Fruit fly (Drosophila melanogaster): ENCODE results near the gene spd-2.

Gene spd-2

DNA sequence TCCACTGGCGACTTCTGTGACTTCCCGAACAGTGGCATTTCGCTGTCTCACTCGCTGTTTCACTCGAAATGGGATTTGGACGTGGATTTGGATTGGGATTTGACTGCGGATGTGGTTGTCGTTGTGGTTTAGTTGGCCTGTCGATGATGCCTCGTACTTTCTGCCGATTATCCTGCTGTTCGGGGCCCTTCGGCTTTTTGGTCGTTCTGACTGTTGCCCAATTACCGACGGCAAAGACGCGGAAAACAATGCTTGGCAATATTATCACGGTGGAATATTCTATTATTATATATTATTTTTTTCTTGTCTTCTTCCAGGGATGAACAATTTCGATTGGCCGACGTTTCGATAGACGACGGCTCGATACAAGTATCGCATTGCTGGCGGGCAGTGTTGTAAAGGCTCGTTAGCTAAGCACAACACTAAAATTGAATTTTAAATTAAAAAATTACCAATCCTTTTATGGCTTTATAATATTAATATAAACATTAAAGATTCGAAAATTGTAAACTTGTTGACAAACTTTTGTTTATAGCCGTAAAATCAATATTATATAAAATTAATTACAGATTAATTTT, 20.4 kb upstream of the spd-2 start, which contains the start of gene Mo25:
Gene Mo25, minus strand, starts transcription at position 341 of the 578 bp plus-strand sequence.
- TF ChIP-seq ovo (GFP tag; optimal IDR thresholded peaks at IDR 0.05) (no peak), cnc (optimal IDR thresholded peaks at IDR 0.05) (no peak), Crg-1 (GFP tag; optimal IDR thresholded peaks at IDR 0.05) (peak; percentile 69), cic (GFP tag; optimal IDR thresholded peaks at IDR 0.05) (peak; percentile 5), Clk (GFP tag; optimal IDR thresholded peaks at IDR 0.05) (peak; percentile 42), bab1 (GFP tag; optimal IDR thresholded peaks at IDR 0.05) (peak; percentile 62), kay (GFP tag; ENCODE audit: borderline replicate concordance) (no peak), CG33017 (tag; optimal IDR thresholded peaks at IDR 0.05) (peak; percentile 60), CG1620 (GFP tag; optimal IDR thresholded peaks at IDR 0.05) (peak; percentile 79), toe (GFP tag; optimal IDR thresholded peaks at IDR 0.05) (peak; percentile 60), CG5204 (GFP tag; optimal IDR thresholded peaks at IDR 0.05) (no peak), Hr96 (GFP tag; optimal IDR thresholded peaks at IDR 0.05) (no peak), tj (GFP tag; optimal IDR thresholded peaks at IDR 0.05) (peak; percentile 4), Mnt (GFP tag; optimal IDR thresholded peaks at IDR 0.05) (peak; percentile 76), CG7101 (tag; optimal IDR thresholded peaks at IDR 0.05) (peak; percentile 80), CG14711 (tag; optimal IDR thresholded peaks at IDR 0.05) (peak; percentile 54), CG7045 (GFP tag; optimal IDR thresholded peaks at IDR 0.05) (peak; percentile 16), CG12768 (GFP tag; optimal IDR thresholded peaks at IDR 0.05) (peak; percentile 71), CG11617 (GFP tag; optimal IDR thresholded peaks at IDR 0.05) (peak; percentile 35), pad (GFP tag; optimal IDR thresholded peaks at IDR 0.05) (peak; percentile 65)

DNA sequence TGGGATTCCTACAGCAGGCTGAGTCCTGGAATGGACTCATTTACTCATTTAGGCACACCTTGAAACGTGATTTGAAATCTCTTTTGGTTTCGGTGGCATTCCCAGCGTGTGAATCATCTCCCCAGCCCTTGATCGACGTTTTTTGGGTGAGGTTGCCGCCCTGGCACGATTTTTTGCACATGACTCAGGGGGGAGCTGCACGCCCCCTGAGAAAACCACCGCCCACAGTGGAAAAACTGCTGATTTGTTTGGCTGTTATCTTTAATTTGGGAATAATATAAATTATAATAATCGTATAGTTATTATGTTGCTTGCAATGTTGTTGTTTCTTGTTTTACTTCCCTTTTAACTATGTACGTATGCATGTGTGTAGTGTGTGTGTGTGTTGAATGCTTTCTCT, 18.2 kb upstream of the spd-2 start:
- TF ChIP-seq Clk (GFP tag; optimal IDR thresholded peaks at IDR 0.05) (no peak), CG1620 (GFP tag; optimal IDR thresholded peaks at IDR 0.05) (no peak), CG11617 (GFP tag; optimal IDR thresholded peaks at IDR 0.05) (peak; percentile 52), bab1 (GFP tag; optimal IDR thresholded peaks at IDR 0.05) (peak; percentile 58), CG14711 (tag; optimal IDR thresholded peaks at IDR 0.05) (peak; percentile 10), Mnt (GFP tag; optimal IDR thresholded peaks at IDR 0.05) (peak; percentile 78), Hr96 (GFP tag; optimal IDR thresholded peaks at IDR 0.05) (peak; percentile 1), CG5204 (GFP tag; optimal IDR thresholded peaks at IDR 0.05) (no peak), toe (GFP tag; optimal IDR thresholded peaks at IDR 0.05) (no peak), Crg-1 (GFP tag; optimal IDR thresholded peaks at IDR 0.05) (no peak), CG7101 (tag; optimal IDR thresholded peaks at IDR 0.05) (peak; percentile 37), CG12768 (GFP tag; optimal IDR thresholded peaks at IDR 0.05) (no peak), pad (GFP tag; optimal IDR thresholded peaks at IDR 0.05) (no peak), ovo (GFP tag; optimal IDR thresholded peaks at IDR 0.05) (no peak), kay (GFP tag; ENCODE audit: borderline replicate concordance) (peak; percentile 94), tj (GFP tag; optimal IDR thresholded peaks at IDR 0.05) (peak; percentile 72)

DNA sequence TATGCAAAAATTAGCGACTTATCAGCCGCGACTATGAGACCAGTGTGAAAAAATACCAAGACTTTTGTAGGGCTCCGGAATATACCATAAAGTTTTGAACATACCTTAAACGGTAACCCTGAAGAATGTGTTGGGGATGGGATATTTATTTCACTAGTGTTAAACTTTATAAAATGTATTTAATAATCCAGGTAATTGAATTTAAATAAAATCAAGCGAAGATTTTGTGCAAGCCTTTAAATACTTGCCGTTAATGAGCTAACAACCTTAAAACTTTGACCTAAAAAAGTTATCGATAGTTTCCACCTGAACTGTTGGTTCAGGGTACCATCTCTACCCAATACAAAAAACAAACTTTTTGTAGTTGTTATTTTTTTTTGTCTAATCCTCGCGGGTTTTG, 17.3 kb upstream of the spd-2 start, which contains the start of gene CG4101:
Gene CG4101, plus strand, starts transcription at position 335 of the 400 bp plus-strand sequence.
- peak; percentile 93 for TF ChIP-seq CG5204 (GFP tag; optimal IDR thresholded peaks at IDR 0.05)
- TF ChIP-seq pad (GFP tag; optimal IDR thresholded peaks at IDR 0.05): peak; percentile 66
- TF ChIP-seq toe (GFP tag; optimal IDR thresholded peaks at IDR 0.05): peak; percentile 95
- peak; percentile 96 for TF ChIP-seq kay (GFP tag; ENCODE audit: borderline replicate concordance)
- peak; percentile 11 for TF ChIP-seq cic (GFP tag; optimal IDR thresholded peaks at IDR 0.05)
- TF ChIP-seq CG14711 (tag; optimal IDR thresholded peaks at IDR 0.05): peak; percentile 96
- peak; percentile 89 for TF ChIP-seq bab1 (GFP tag; optimal IDR thresholded peaks at IDR 0.05)
- peak; percentile 80 for TF ChIP-seq Clk (GFP tag; optimal IDR thresholded peaks at IDR 0.05)
- TF ChIP-seq CG7101 (tag; optimal IDR thresholded peaks at IDR 0.05): peak; percentile 90
- peak; percentile 74 for TF ChIP-seq CG7045 (GFP tag; optimal IDR thresholded peaks at IDR 0.05)
- peak; percentile 79 for TF ChIP-seq CG11617 (GFP tag; optimal IDR thresholded peaks at IDR 0.05)
- no peak for TF ChIP-seq cnc (optimal IDR thresholded peaks at IDR 0.05)
- peak; percentile 84 for TF ChIP-seq CG33017 (tag; optimal IDR thresholded peaks at IDR 0.05)
- TF ChIP-seq Crg-1 (GFP tag; optimal IDR thresholded peaks at IDR 0.05): peak; percentile 84
- TF ChIP-seq tj (GFP tag; optimal IDR thresholded peaks at IDR 0.05): peak; percentile 60
- peak; percentile 81 for TF ChIP-seq ovo (GFP tag; optimal IDR thresholded peaks at IDR 0.05)
- peak; percentile 85 for TF ChIP-seq Hr96 (GFP tag; optimal IDR thresholded peaks at IDR 0.05)
- peak; percentile 81 for TF ChIP-seq Mnt (GFP tag; optimal IDR thresholded peaks at IDR 0.05)
- peak; percentile 93 for TF ChIP-seq CG1620 (GFP tag; optimal IDR thresholded peaks at IDR 0.05)
- TF ChIP-seq CG12768 (GFP tag; optimal IDR thresholded peaks at IDR 0.05): peak; percentile 82

DNA sequence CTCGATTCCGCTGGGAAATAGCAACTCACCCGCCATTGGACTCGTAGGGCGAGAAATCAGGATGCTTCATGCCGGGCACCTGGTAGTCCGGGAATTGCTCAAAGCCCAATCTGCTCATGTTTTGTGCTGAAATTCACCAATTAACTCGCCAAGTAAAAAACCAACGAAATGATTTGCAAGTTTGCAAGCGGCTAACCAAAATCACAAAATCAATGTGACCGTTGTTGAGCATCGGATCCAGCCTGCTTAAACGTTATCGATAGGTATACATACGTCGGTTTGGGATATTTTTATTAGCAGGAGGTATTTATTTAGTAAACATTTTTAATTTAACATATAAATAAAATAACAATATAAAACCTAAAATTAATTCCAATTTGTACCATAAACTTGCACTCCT, 15.4 kb upstream of the spd-2 start, which contains the start of gene Prosbeta6:
Gene Prosbeta6, minus strand, starts transcription at position 218 of the 400 bp plus-strand sequence.
- no peak for TF ChIP-seq Mnt (GFP tag; optimal IDR thresholded peaks at IDR 0.05)
- TF ChIP-seq CG11617 (GFP tag; optimal IDR thresholded peaks at IDR 0.05): no peak
- peak; percentile 42 for TF ChIP-seq bab1 (GFP tag; optimal IDR thresholded peaks at IDR 0.05)
- TF ChIP-seq tj (GFP tag; optimal IDR thresholded peaks at IDR 0.05): no peak
- no peak for TF ChIP-seq Crg-1 (GFP tag; optimal IDR thresholded peaks at IDR 0.05)
- no peak for TF ChIP-seq Clk (GFP tag; optimal IDR thresholded peaks at IDR 0.05)
- peak; percentile 38 for TF ChIP-seq CG14711 (tag; optimal IDR thresholded peaks at IDR 0.05)
- TF ChIP-seq CG1620 (GFP tag; optimal IDR thresholded peaks at IDR 0.05): no peak
- TF ChIP-seq cic (GFP tag; optimal IDR thresholded peaks at IDR 0.05): no peak
- TF ChIP-seq Hr96 (GFP tag; optimal IDR thresholded peaks at IDR 0.05): no peak
- TF ChIP-seq CG7101 (tag; optimal IDR thresholded peaks at IDR 0.05): no peak
- no peak for TF ChIP-seq toe (GFP tag; optimal IDR thresholded peaks at IDR 0.05)
- TF ChIP-seq CG12768 (GFP tag; optimal IDR thresholded peaks at IDR 0.05): no peak
- no peak for TF ChIP-seq CG5204 (GFP tag; optimal IDR thresholded peaks at IDR 0.05)
- no peak for TF ChIP-seq kay (GFP tag; ENCODE audit: borderline replicate concordance)
- TF ChIP-seq ovo (GFP tag; optimal IDR thresholded peaks at IDR 0.05): no peak
- TF ChIP-seq cnc (optimal IDR thresholded peaks at IDR 0.05): peak; percentile 71 to 76

DNA sequence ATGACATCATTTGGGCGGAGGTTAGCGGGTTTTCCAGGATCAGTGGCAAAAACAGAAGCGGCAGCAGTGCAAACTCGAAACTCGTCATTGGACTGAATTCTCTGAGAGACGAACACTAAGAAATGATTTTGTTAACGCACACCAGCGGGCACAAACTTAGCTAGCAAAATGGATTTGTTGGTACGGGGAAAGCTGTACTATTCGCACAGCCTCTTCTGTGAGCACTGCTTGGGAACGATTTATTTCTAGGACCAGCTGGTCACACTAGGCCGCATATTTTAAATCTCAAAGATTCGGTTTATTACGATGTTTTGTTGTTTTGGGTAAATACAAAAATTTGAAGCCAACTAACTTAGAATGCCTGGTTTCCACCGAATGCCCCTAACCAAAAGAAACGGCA, 14.3 kb upstream of the spd-2 start, which contains the start of gene CG4098:
Gene CG4098, minus strand, starts transcription at position 228 of the 400 bp plus-strand sequence.
- TF ChIP-seq CG33017 (tag; optimal IDR thresholded peaks at IDR 0.05) (peak; percentile 43), bab1 (GFP tag; optimal IDR thresholded peaks at IDR 0.05) (peak; percentile 69), cic (GFP tag; optimal IDR thresholded peaks at IDR 0.05) (peak; percentile 21), CG1620 (GFP tag; optimal IDR thresholded peaks at IDR 0.05) (peak; percentile 61), toe (GFP tag; optimal IDR thresholded peaks at IDR 0.05) (peak; percentile 47), CG5204 (GFP tag; optimal IDR thresholded peaks at IDR 0.05) (no peak), ovo (GFP tag; optimal IDR thresholded peaks at IDR 0.05) (no peak), CG7101 (tag; optimal IDR thresholded peaks at IDR 0.05) (peak; percentile 69), Crg-1 (GFP tag; optimal IDR thresholded peaks at IDR 0.05) (peak; percentile 50), Clk (GFP tag; optimal IDR thresholded peaks at IDR 0.05) (no peak), pad (GFP tag; optimal IDR thresholded peaks at IDR 0.05) (peak; percentile 32), CG12768 (GFP tag; optimal IDR thresholded peaks at IDR 0.05) (peak; percentile 63), cnc (optimal IDR thresholded peaks at IDR 0.05) (no peak), Hr96 (GFP tag; optimal IDR thresholded peaks at IDR 0.05) (peak; percentile 65), tj (GFP tag; optimal IDR thresholded peaks at IDR 0.05) (no peak), CG14711 (tag; optimal IDR thresholded peaks at IDR 0.05) (peak; percentile 49), CG7045 (GFP tag; optimal IDR thresholded peaks at IDR 0.05) (peak; percentile 64), Mnt (GFP tag; optimal IDR thresholded peaks at IDR 0.05) (peak; percentile 61), kay (GFP tag; ENCODE audit: borderline replicate concordance) (no peak), CG11617 (GFP tag; optimal IDR thresholded peaks at IDR 0.05) (peak; percentile 36)

Measured in whole organism, adult.